3 fruit fly cellular contexts compared by ENCODE assay signal in the genomic region with DNA sequence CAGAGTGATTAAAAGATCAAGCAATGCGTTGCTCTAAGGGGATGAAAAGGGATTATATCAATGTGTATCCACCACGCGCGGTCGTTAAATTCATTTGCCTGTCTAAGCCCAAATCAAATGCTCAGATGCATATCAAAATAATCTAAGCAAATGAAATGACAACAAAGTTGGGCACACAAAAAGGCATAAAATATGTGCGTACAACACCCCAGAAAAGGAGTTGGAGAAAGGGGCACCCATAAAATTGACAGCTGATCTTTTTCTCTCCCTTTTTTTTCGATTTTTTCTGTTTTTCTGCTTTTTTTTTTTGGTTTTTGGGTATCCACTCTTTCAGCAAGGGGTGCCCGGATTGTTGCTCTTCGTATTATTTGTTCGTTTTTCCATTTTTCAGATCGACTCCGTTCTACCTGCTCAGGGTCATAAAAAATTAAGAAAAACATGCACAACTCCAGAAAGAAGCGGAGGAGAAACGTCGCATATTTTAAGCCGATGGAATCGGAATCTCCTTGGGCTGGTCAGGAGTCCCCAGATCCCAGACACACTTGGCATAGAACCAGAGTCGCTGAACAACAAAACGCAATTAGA.
TF ChIP-seq lines count a peak whose summit lies in the region.

No protein-coding gene starts in this region.

- TF ChIP-seq CTCF in whole organism, embryonic (GFP tag; optimal IDR thresholded peaks at IDR 0.05; lab: Kevin White, UChicago), result no peak

TF ChIP-seq in whole organism, embryonic, 481 proteins besides CTCF, POLR2A, EP300 and RAD21:
- TF ChIP-seq sqz (GFP tag; optimal IDR thresholded peaks at IDR 0.05; lab: Kevin White, UChicago), result peak; percentile 93
- peak; percentile 74 for TF ChIP-seq Kr (GFP tag; optimal IDR thresholded peaks at IDR 0.05; lab: Kevin White, UChicago)
- no peak for TF ChIP-seq Mes4 (GFP tag; optimal IDR thresholded peaks at IDR 0.05; lab: Kevin White, UChicago)
- TF ChIP-seq oc (tag; optimal IDR thresholded peaks at IDR 0.05; lab: Kevin White, UChicago), result peak; percentile 69
- TF ChIP-seq HLHmδ (GFP tag; optimal IDR thresholded peaks at IDR 0.05; lab: Kevin White, UChicago), result no peak
- TF ChIP-seq Stat92E (GFP tag; optimal IDR thresholded peaks at IDR 0.05; lab: Kevin White, UChicago), result peak in 1 of 3 experiments; percentile 70
- peak; percentile 79 for TF ChIP-seq kni (GFP tag; optimal IDR thresholded peaks at IDR 0.05; lab: Kevin White, UChicago)
- peak; percentile 86 for TF ChIP-seq grn (GFP tag; optimal IDR thresholded peaks at IDR 0.05; lab: Kevin White, UChicago)
- peak; percentile 48 for TF ChIP-seq nom (GFP tag; optimal IDR thresholded peaks at IDR 0.05; lab: Kevin White, UChicago)
- TF ChIP-seq cad (GFP tag; optimal IDR thresholded peaks at IDR 0.05; lab: Kevin White, UChicago), result peak; percentile 20
- peak; percentile 80 for TF ChIP-seq CG7745 (tag; optimal IDR thresholded peaks at IDR 0.05; lab: Kevin White, UChicago)
- peak; percentile 30 for TF ChIP-seq twi (tag; optimal IDR thresholded peaks at IDR 0.05; lab: Kevin White, UChicago)
- TF ChIP-seq CG33213 (GFP tag; optimal IDR thresholded peaks at IDR 0.05; lab: Kevin White, UChicago), result no peak
- peak; percentile 60 for TF ChIP-seq ac (GFP tag; optimal IDR thresholded peaks at IDR 0.05; lab: Kevin White, UChicago)
- peak in 1 of 2 experiments; percentile 49 for TF ChIP-seq eve (GFP tag; optimal IDR thresholded peaks at IDR 0.05; lab: Kevin White, UChicago)
- no peak for TF ChIP-seq mirr (GFP tag; optimal IDR thresholded peaks at IDR 0.05; lab: Kevin White, UChicago)
- peak in 1 of 2 experiments; percentile 13 for TF ChIP-seq insv (GFP tag; optimal IDR thresholded peaks at IDR 0.05; lab: Kevin White, UChicago)
- TF ChIP-seq abd-A (tag; optimal IDR thresholded peaks at IDR 0.05; lab: Kevin White, UChicago), result peak; percentile 40
- no peak for TF ChIP-seq unc-4 (GFP tag; IDR thresholded peaks at IDR 0.05; lab: Robert Waterston, UW; ENCODE audit: partially characterized antibody)
- no peak for TF ChIP-seq Fer2 (tag; optimal IDR thresholded peaks at IDR 0.05; lab: Kevin White, UChicago)
- TF ChIP-seq bbx (GFP tag; IDR thresholded peaks at IDR 0.05; lab: Robert Waterston, UW; ENCODE audit: partially characterized antibody), result no peak
- TF ChIP-seq sens (GFP tag; lab: Kevin White, UChicago), result peak; percentile 7
- TF ChIP-seq pros (GFP tag; optimal IDR thresholded peaks at IDR 0.05; lab: Kevin White, UChicago), result peak; percentile 68
- TF ChIP-seq CG2199 (GFP tag; IDR thresholded peaks at IDR 0.05; lab: Robert Waterston, UW), result peak; percentile 77; the same call in 2 of the 3 replicates
- TF ChIP-seq row (GFP tag; IDR thresholded peaks at IDR 0.05; lab: Robert Waterston, UW), result no peak
- TF ChIP-seq CG4404 (GFP tag; IDR thresholded peaks at IDR 0.05; lab: Robert Waterston, UW), result no peak

TF ChIP-seq in whole organism, prepupa, 60 proteins besides CTCF, POLR2A, EP300 and RAD21:
- TF ChIP-seq CG11902 (GFP tag; optimal IDR thresholded peaks at IDR 0.05; lab: Kevin White, UChicago) (no peak), fd85E (GFP tag; optimal IDR thresholded peaks at IDR 0.05; lab: Kevin White, UChicago) (no peak), fkh (GFP tag; optimal IDR thresholded peaks at IDR 0.05; lab: Kevin White, UChicago) (peak; percentile 19), CG6792 (GFP tag; optimal IDR thresholded peaks at IDR 0.05; lab: Kevin White, UChicago) (no peak), ss (GFP tag; optimal IDR thresholded peaks at IDR 0.05; lab: Kevin White, UChicago) (peak; percentile 29 to 42), Hr4 (GFP tag; optimal IDR thresholded peaks at IDR 0.05; lab: Kevin White, UChicago) (no peak), Hr39 (GFP tag; optimal IDR thresholded peaks at IDR 0.05; lab: Kevin White, UChicago) (no peak), cyc (GFP tag; optimal IDR thresholded peaks at IDR 0.05; lab: Kevin White, UChicago) (no peak), Ets96B (tag; optimal IDR thresholded peaks at IDR 0.05; lab: Kevin White, UChicago) (no peak), spab (GFP tag; optimal IDR thresholded peaks at IDR 0.05; lab: Kevin White, UChicago) (no peak), CG6808 (GFP tag; optimal IDR thresholded peaks at IDR 0.05; lab: Kevin White, UChicago) (peak; percentile 2), Lpt (GFP tag; optimal IDR thresholded peaks at IDR 0.05; lab: Kevin White, UChicago) (no peak), CG8119 (GFP tag; IDR thresholded peaks at IDR 0.05; lab: Robert Waterston, UW) (no peak)

TF ChIP-seq in whole organism, pupa, 21 proteins besides CTCF, POLR2A, EP300 and RAD21:
- TF ChIP-seq Ets98B (GFP tag; IDR thresholded peaks at IDR 0.05; lab: Robert Waterston, UW) (no peak), CG13204 (GFP tag; optimal IDR thresholded peaks at IDR 0.05; lab: Kevin White, UChicago) (peak; percentile 1)
